Fruit fly (Drosophila melanogaster) whole organism, embryonic: Measurements from ENCODE around the gene CG15930.

ENCODE experiments used
- Atf-2 ChIP-seq: fragments of 200-800 bp; sonication (Bioruptor generic); optimal IDR thresholded peaks from 2 replicates; lab custom pipeline; 2016; ENCODE audit warnings: missing biosample characterization, missing genetic modification characterization
- BEAF-32 ChIP-seq: fragments of 200-800 bp; sonication (Bioruptor generic); optimal IDR thresholded peaks from 3 replicates; lab custom pipeline; 2017; ENCODE audit warnings: missing biosample characterization, missing genetic modification characterization, mild to moderate bottlenecking, moderate library complexity, missing genetic modification reagents
- CG10366 ChIP-seq: fragments of 200-800 bp; sonication (Bioruptor generic); IDR thresholded peaks from 2 replicates; pipeline ENCODE4 v1.3.6; 2022; ENCODE audit warnings: missing biosample characterization, missing genetic modification characterization
- CG10654 ChIP-seq: fragments of 200-800 bp; sonication (Bioruptor generic); optimal IDR thresholded peaks from 2 replicates; lab custom pipeline; 2016; ENCODE audit warnings: missing biosample characterization, missing genetic modification characterization
- CG12942 ChIP-seq: fragments of 200-800 bp; sonication (Bioruptor generic); optimal IDR thresholded peaks from 3 replicates; lab custom pipeline; 2016; ENCODE audit warnings: missing biosample characterization, missing genetic modification characterization
- CG13894 ChIP-seq: fragments of 200-800 bp; sonication (Bioruptor generic); optimal IDR thresholded peaks from 3 replicates; lab custom pipeline; 2018; ENCODE audit warnings: missing biosample characterization, mild to moderate bottlenecking, missing genetic modification characterization, moderate library complexity
- CG14667 ChIP-seq: fragments of 200-800 bp; sonication (Bioruptor generic); IDR thresholded peaks from 2 replicates; pipeline ENCODE4 v1.3.6; 2022; ENCODE audit warnings: missing biosample characterization, missing genetic modification characterization
- CG14710 ChIP-seq: fragments of 200-800 bp; sonication (Bioruptor generic); optimal IDR thresholded peaks from 3 replicates; lab custom pipeline; 2019; ENCODE audit warnings: missing biosample characterization, mild to moderate bottlenecking, missing genetic modification characterization, moderate library complexity
- CG1602 ChIP-seq: fragments of 200-800 bp; sonication (Bioruptor generic); optimal IDR thresholded peaks from 3 replicates; lab custom pipeline; 2016; ENCODE audit warnings: missing biosample characterization, missing genetic modification characterization
- CG1647 ChIP-seq: fragments of 200-800 bp; sonication (Bioruptor generic); optimal IDR thresholded peaks from 3 replicates; lab custom pipeline; 2016; ENCODE audit warnings: missing biosample characterization, missing genetic modification characterization
- CG17385 ChIP-seq: fragments of 200-800 bp; sonication (Bioruptor generic); optimal IDR thresholded peaks from 3 replicates; lab custom pipeline; 2018; ENCODE audit warnings: missing biosample characterization, mild to moderate bottlenecking, missing genetic modification characterization
- CG17568 ChIP-seq: fragments of 200-800 bp; sonication (Bioruptor generic); optimal IDR thresholded peaks from 2 replicates; lab custom pipeline; 2018; ENCODE audit warnings: missing biosample characterization, mild to moderate bottlenecking, missing genetic modification characterization, moderate library complexity
- CG2202 ChIP-seq: fragments of 200-800 bp; sonication (Bioruptor generic); optimal IDR thresholded peaks from 2 replicates; lab custom pipeline; 2018; ENCODE audit warnings: missing biosample characterization, mild to moderate bottlenecking, missing genetic modification characterization
- CG2875 ChIP-seq: fragments of 200-800 bp; sonication (Bioruptor generic); optimal IDR thresholded peaks from 2 replicates; lab custom pipeline; 2017; ENCODE audit warnings: missing biosample characterization, mild to moderate bottlenecking, missing genetic modification characterization, missing genetic modification reagents
- CG31365 ChIP-seq: fragments of 200-800 bp; sonication (Bioruptor generic); optimal IDR thresholded peaks from 2 replicates; lab custom pipeline; 2018; ENCODE audit warnings: missing biosample characterization, mild to moderate bottlenecking, missing genetic modification characterization
- CG32532 ChIP-seq: fragments of 200-800 bp; sonication (Bioruptor generic); IDR thresholded peaks from 2 replicates; pipeline ENCODE4 v1.3.6; 2022; ENCODE audit warnings: missing biosample characterization, missing genetic modification characterization
- CG9797 ChIP-seq: fragments of 200-800 bp; sonication (Bioruptor generic); optimal IDR thresholded peaks from 3 replicates; lab custom pipeline; 2018; ENCODE audit warnings: missing biosample characterization, mild to moderate bottlenecking, missing genetic modification characterization
- Deaf1 ChIP-seq: fragments of 200-800 bp; optimal IDR thresholded peaks from 3 replicates; lab custom pipeline; 2019; ENCODE audit warnings: missing biosample characterization, mild to moderate bottlenecking, missing genetic modification characterization, moderate library complexity
- Dfd ChIP-seq, 2 experiments: fragments of >200 bp; optimal IDR thresholded peaks; 2 replicates each; lab custom pipeline; 2017; ENCODE audit warnings: missing biosample characterization in 2 of 2, missing genetic modification characterization in 2 of 2
- Eip74EF ChIP-seq, 2 experiments: fragments of 200-800 bp in 1 of 2; fragments of >200 bp in 1 of 2; sonication (Bioruptor generic) in 1 of 2; optimal IDR thresholded peaks; 2 replicates each; lab custom pipeline; 2017 to 2019; ENCODE audit warnings: missing biosample characterization in 2 of 2, missing genetic modification characterization in 2 of 2, mild to moderate bottlenecking in 1 of 2, moderate library complexity in 1 of 2
- GATAe ChIP-seq: fragments of 200-800 bp; sonication (Bioruptor generic); conservative IDR thresholded peaks from 2 replicates; pipeline ENCODE4 v1.3.6; 2022; ENCODE audit warnings: missing biosample characterization, missing genetic modification characterization
- Hand ChIP-seq: fragments of 200-800 bp; sonication (Bioruptor generic); optimal IDR thresholded peaks from 2 replicates; lab custom pipeline; 2017; ENCODE audit warnings: mild to moderate bottlenecking, missing biosample characterization, missing genetic modification reagents, missing genetic modification characterization
- Hmx ChIP-seq: fragments of 200-800 bp; sonication (Bioruptor generic); optimal IDR thresholded peaks from 2 replicates; lab custom pipeline; 2016; ENCODE audit warnings: missing biosample characterization, missing genetic modification characterization
- Hr51 ChIP-seq, 2 experiments: fragments of 200-800 bp; sonication (Bioruptor generic); optimal IDR thresholded peaks; 2 replicates in 1 of 2; 3 replicates in 1 of 2; lab custom pipeline; 2016 to 2018; ENCODE audit warnings: missing biosample characterization in 2 of 2, missing genetic modification characterization in 2 of 2, mild to moderate bottlenecking in 1 of 2, moderate library complexity in 1 of 2
- Jarid2 ChIP-seq: fragments of 200-800 bp; sonication (Bioruptor generic); optimal IDR thresholded peaks from 3 replicates; lab custom pipeline; 2017; ENCODE audit warnings: mild to moderate bottlenecking, missing biosample characterization, missing genetic modification reagents, missing genetic modification characterization
- Lim3 ChIP-seq: fragments of 200-800 bp; sonication (Bioruptor generic); IDR thresholded peaks from 2 replicates; pipeline ENCODE4 v1.3.6; 2022; ENCODE audit warnings: missing biosample characterization, missing genetic modification characterization
- MTF-1 ChIP-seq: fragments of 200-800 bp; sonication (Bioruptor generic); optimal IDR thresholded peaks from 2 replicates; lab custom pipeline; 2018; ENCODE audit warnings: missing biosample characterization, mild to moderate bottlenecking, missing genetic modification characterization, borderline replicate concordance
- Med ChIP-seq: fragments of 200-800 bp; sonication (Bioruptor generic); peaks from one replicate; lab custom pipeline; 2016; ENCODE audit warnings: missing biosample characterization, missing genetic modification characterization, mild to moderate bottlenecking, inconsistent platforms, moderate library complexity
- Optix ChIP-seq: fragments of 200-800 bp; sonication (Bioruptor generic); IDR thresholded peaks from 3 replicates; pipeline ENCODE4 v1.3.6; 2022; ENCODE audit warnings: missing biosample characterization, missing genetic modification characterization
- Scr ChIP-seq: fragments of 200-800 bp; sonication (Bioruptor generic); IDR thresholded peaks from 2 replicates; pipeline ENCODE4 v1.3.6; 2022; ENCODE audit warnings: missing biosample characterization, missing genetic modification characterization; ENCODE audit not compliant: partially characterized antibody
- Ssrp ChIP-seq: fragments of 200-800 bp; sonication (Bioruptor generic); optimal IDR thresholded peaks from 2 replicates; lab custom pipeline; 2018; ENCODE audit warnings: missing biosample characterization, mild to moderate bottlenecking, missing genetic modification characterization, moderate library complexity
- ara ChIP-seq: fragments of 200-800 bp; sonication (Bioruptor generic); IDR thresholded peaks from 2 replicates; pipeline ENCODE4 v1.3.6; 2022; ENCODE audit warnings: missing biosample characterization, missing genetic modification characterization
- btn ChIP-seq: fragments of 200-800 bp; sonication (Bioruptor generic); optimal IDR thresholded peaks from 2 replicates; lab custom pipeline; 2016; ENCODE audit warnings: missing biosample characterization, missing genetic modification characterization
- croc ChIP-seq: fragments of 200-800 bp; sonication (Bioruptor generic); conservative IDR thresholded peaks from 3 replicates; pipeline ENCODE4 v1.3.6; 2022; ENCODE audit warnings: missing biosample characterization, missing genetic modification characterization
- ewg ChIP-seq: fragments of 200-800 bp; sonication (Bioruptor generic); optimal IDR thresholded peaks from 3 replicates; lab custom pipeline; 2017; ENCODE audit warnings: mild to moderate bottlenecking, missing biosample characterization, missing genetic modification reagents, missing genetic modification characterization
- gem ChIP-seq: fragments of 200-800 bp; sonication (Bioruptor generic); optimal IDR thresholded peaks from 2 replicates; lab custom pipeline; 2019; ENCODE audit warnings: missing biosample characterization, mild to moderate bottlenecking, missing genetic modification characterization, moderate library complexity
- hb ChIP-seq: fragments of 200-800 bp; sonication (Bioruptor generic); IDR thresholded peaks from 3 replicates; pipeline ENCODE4 v1.3.6; 2022; ENCODE audit warnings: missing biosample characterization, missing genetic modification characterization; ENCODE audit not compliant: partially characterized antibody
- ind ChIP-seq: fragments of 200-800 bp; sonication (Bioruptor generic); optimal IDR thresholded peaks from 3 replicates; lab custom pipeline; 2016; ENCODE audit warnings: missing biosample characterization, missing genetic modification characterization
- jigr1 ChIP-seq: fragments of 200-800 bp; sonication (Bioruptor generic); IDR thresholded peaks from 3 replicates; pipeline ENCODE4 v1.3.6; 2022; ENCODE audit warnings: missing biosample characterization, missing genetic modification characterization
- lbe ChIP-seq: fragments of 200-800 bp; sonication (Bioruptor generic); optimal IDR thresholded peaks from 2 replicates; lab custom pipeline; 2016; ENCODE audit warnings: missing biosample characterization, mild to moderate bottlenecking, missing genetic modification characterization
- mam ChIP-seq: fragments of 200-800 bp; sonication (Bioruptor generic); optimal IDR thresholded peaks from 3 replicates; lab custom pipeline; 2016; ENCODE audit warnings: missing biosample characterization, missing genetic modification characterization
- nmo ChIP-seq: fragments of 200-800 bp; sonication (Bioruptor generic); optimal IDR thresholded peaks from 2 replicates; lab custom pipeline; 2018; ENCODE audit warnings: missing biosample characterization, mild to moderate bottlenecking, missing genetic modification characterization, moderate library complexity
- pzg ChIP-seq: fragments of 200-800 bp; sonication (Bioruptor generic); optimal IDR thresholded peaks from 3 replicates; lab custom pipeline; 2018; ENCODE audit warnings: missing biosample characterization, mild to moderate bottlenecking, missing genetic modification characterization, moderate library complexity
- scrt ChIP-seq: fragments of 200-800 bp; sonication (Bioruptor generic); optimal IDR thresholded peaks from 2 replicates; lab custom pipeline; 2018; ENCODE audit warnings: missing biosample characterization, mild to moderate bottlenecking, missing genetic modification characterization, moderate library complexity
- sens-2 ChIP-seq: fragments of 200-800 bp; sonication (Bioruptor generic); IDR thresholded peaks from 2 replicates; pipeline ENCODE4 v1.3.6; 2022; ENCODE audit warnings: missing biosample characterization, missing genetic modification characterization
- sqz ChIP-seq: fragments of 200-800 bp; sonication (Bioruptor generic); optimal IDR thresholded peaks from 3 replicates; lab custom pipeline; 2018; ENCODE audit warnings: missing biosample characterization, mild to moderate bottlenecking, missing genetic modification characterization
- tx ChIP-seq: fragments of 200-800 bp; sonication (Bioruptor generic); optimal IDR thresholded peaks from 2 replicates; lab custom pipeline; 2016; ENCODE audit warnings: missing biosample characterization, missing genetic modification characterization
- vfl ChIP-seq: fragments of 200-800 bp; sonication (Bioruptor generic); optimal IDR thresholded peaks from 2 replicates; lab custom pipeline; 2016; ENCODE audit warnings: missing biosample characterization, missing genetic modification characterization
- wek ChIP-seq: fragments of 200-800 bp; sonication (Bioruptor generic); optimal IDR thresholded peaks from 3 replicates; lab custom pipeline; 2018; ENCODE audit warnings: missing biosample characterization, mild to moderate bottlenecking, missing genetic modification characterization, moderate library complexity
- zen ChIP-seq: fragments of 200-800 bp; sonication (Bioruptor generic); optimal IDR thresholded peaks from 3 replicates; lab custom pipeline; 2018; ENCODE audit warnings: missing biosample characterization, mild to moderate bottlenecking, missing genetic modification characterization, moderate library complexity

CG15930 gene

dm6 chrX:5308963-5309362 lies 8.1 kb downstream of the CG15930 start, which contains the start of the genes Cdk7 and snf (continued):
- TF ChIP-seq CG14667 (GFP tag; lab: Robert Waterston, UW): no peak
- peak; percentile 38; the same call in 1 of the 2 replicates for TF ChIP-seq CG32532 (GFP tag; lab: Robert Waterston, UW)
- peak; percentile 65 for TF ChIP-seq CG14710 (tag; lab: Kevin White, UChicago)
- TF ChIP-seq zen (tag; lab: Kevin White, UChicago): peak; percentile 40
- no peak for TF ChIP-seq CG2875 (GFP tag; lab: Kevin White, UChicago)
- no peak for TF ChIP-seq CG1647 (GFP tag; lab: Kevin White, UChicago)
- peak; percentile 65 for TF ChIP-seq nmo
- no peak for TF ChIP-seq wek
- TF ChIP-seq CG2202: no peak
- peak; percentile 78 for TF ChIP-seq sqz (GFP tag; lab: Kevin White, UChicago)
- 0 out of 2 replicates have a peak, but pooled peaks have one; percentile 11 for TF ChIP-seq CG10366 (GFP tag; lab: Robert Waterston, UW)
- TF ChIP-seq MTF-1: no peak
- TF ChIP-seq BEAF-32 (GFP tag; lab: Kevin White, UChicago): peak; percentile 88
- no peak for TF ChIP-seq Ssrp (tag; lab: Kevin White, UChicago)
- TF ChIP-seq Med: peak; percentile 93
- peak; percentile 37 for TF ChIP-seq ind (GFP tag; lab: Kevin White, UChicago)
- TF ChIP-seq ara: no peak
- TF ChIP-seq CG13894 (tag; lab: Kevin White, UChicago): no peak
- TF ChIP-seq Scr (GFP tag; lab: Robert Waterston, UW): peak; percentile 87
- TF ChIP-seq hb (GFP tag; lab: Robert Waterston, UW): peak; percentile 92
- TF ChIP-seq jigr1 (GFP tag; lab: Robert Waterston, UW): no peak
- TF ChIP-seq lbe: peak; percentile 31
- no peak for TF ChIP-seq btn (GFP tag; lab: Kevin White, UChicago)
- no peak for TF ChIP-seq Eip74EF (GFP tag; optimal IDR thresholded peaks at IDR 0.05; lab: Kevin White, UChicago)
- peak; percentile 24 for TF ChIP-seq ewg
- TF ChIP-seq Deaf1 (tag; lab: Kevin White, UChicago): no peak
- TF ChIP-seq CG17568 (GFP tag; lab: Kevin White, UChicago): no peak
- TF ChIP-seq CG12942 (GFP tag; lab: Kevin White, UChicago): peak; percentile 24
- TF ChIP-seq CG10654 (GFP tag; lab: Kevin White, UChicago): peak; percentile 21
- peak; percentile 2 for TF ChIP-seq Atf-2 (GFP tag; lab: Kevin White, UChicago)
- no peak for TF ChIP-seq CG17385 (GFP tag; lab: Kevin White, UChicago)
- no peak for TF ChIP-seq sens-2 (GFP tag; lab: Robert Waterston, UW)
- no peak for TF ChIP-seq Hand (GFP tag; lab: Kevin White, UChicago)
- TF ChIP-seq tx (GFP tag; lab: Kevin White, UChicago): peak; percentile 18
- no peak for TF ChIP-seq gem (tag; lab: Kevin White, UChicago)
- no peak for TF ChIP-seq Jarid2 (GFP tag; lab: Kevin White, UChicago)
- TF ChIP-seq mam (GFP tag; lab: Kevin White, UChicago): peak; percentile 70
- TF ChIP-seq vfl (GFP tag; lab: Kevin White, UChicago): peak; percentile 35
- TF ChIP-seq Dfd (GFP tag; optimal IDR thresholded peaks at IDR 0.05; lab: Kevin White, UChicago): no peak
- no peak for TF ChIP-seq CG31365 (tag; lab: Kevin White, UChicago)
- no peak for TF ChIP-seq Lim3 (GFP tag; lab: Robert Waterston, UW)
- TF ChIP-seq CG1602: no peak
- no peak for TF ChIP-seq GATAe
- TF ChIP-seq croc (GFP tag; lab: Robert Waterston, UW): no peak
- no peak for TF ChIP-seq scrt
- peak; percentile 86 for TF ChIP-seq CG9797 (GFP tag; lab: Kevin White, UChicago)
- no peak for TF ChIP-seq Hmx (GFP tag; lab: Kevin White, UChicago)
- no peak for TF ChIP-seq Optix (GFP tag; lab: Robert Waterston, UW)
- TF ChIP-seq Hr51 (GFP tag; optimal IDR thresholded peaks at IDR 0.05; lab: Kevin White, UChicago): peak in 1 of 2 experiments; percentile 25
- TF ChIP-seq pzg: peak; percentile 85
